Fruit fly (Drosophila melanogaster) whole organism, embryonic: ENCODE data around the gene CG34305.
A peak's percentile ranks its signal among the peaks of the same experiment; 100 is the strongest.

Experiments
- ATbp ChIP-seq: fragments of 200-800 bp; sonication (Bioruptor generic); optimal IDR thresholded peaks from 2 replicates; lab custom pipeline; 2017; ENCODE audit warnings: missing biosample characterization, mild to moderate bottlenecking, missing genetic modification characterization, missing genetic modification reagents
- CG10565 ChIP-seq: fragments of 200-800 bp; sonication (Bioruptor generic); optimal IDR thresholded peaks from 3 replicates; lab custom pipeline; 2016; ENCODE audit warnings: missing biosample characterization, mild to moderate bottlenecking, missing genetic modification characterization
- CG12155 ChIP-seq: fragments of 200-800 bp; sonication (Bioruptor generic); optimal IDR thresholded peaks from 3 replicates; lab custom pipeline; 2016; ENCODE audit warnings: missing biosample characterization, missing genetic modification characterization
- CG13123 ChIP-seq: fragments of 200-800 bp; sonication (Bioruptor generic); optimal IDR thresholded peaks from 2 replicates; lab custom pipeline; 2016; ENCODE audit warnings: missing biosample characterization, missing genetic modification characterization
- CG14667 ChIP-seq: fragments of 200-800 bp; sonication (Bioruptor generic); IDR thresholded peaks from 2 replicates; pipeline ENCODE4 v1.3.6; 2022; ENCODE audit warnings: missing biosample characterization, missing genetic modification characterization
- CG16813 ChIP-seq: fragments of 200-800 bp; sonication (Bioruptor generic); IDR thresholded peaks from 3 replicates; pipeline ENCODE4 v1.3.6; 2022; ENCODE audit warnings: missing biosample characterization, missing genetic modification characterization; ENCODE audit not compliant: partially characterized antibody
- CG16863 ChIP-seq: fragments of 200-800 bp; sonication (Bioruptor generic); optimal IDR thresholded peaks from 3 replicates; lab custom pipeline; 2016; ENCODE audit warnings: missing biosample characterization, missing genetic modification characterization
- CG17359 ChIP-seq: fragments of 200-800 bp; sonication (Bioruptor generic); optimal IDR thresholded peaks from 3 replicates; lab custom pipeline; 2018; ENCODE audit warnings: missing biosample characterization, mild to moderate bottlenecking, missing genetic modification characterization, moderate library complexity
- CG17912 ChIP-seq: fragments of 200-800 bp; sonication (Bioruptor generic); optimal IDR thresholded peaks from 2 replicates; lab custom pipeline; 2018; ENCODE audit warnings: missing biosample characterization, mild to moderate bottlenecking, missing genetic modification characterization
- CG1832 ChIP-seq: fragments of 200-800 bp; sonication (Bioruptor generic); optimal IDR thresholded peaks from 2 replicates; lab custom pipeline; 2017; ENCODE audit warnings: missing biosample characterization, mild to moderate bottlenecking, missing genetic modification characterization, inconsistent platforms
- CG18764 ChIP-seq: fragments of 200-800 bp; sonication (Bioruptor generic); optimal IDR thresholded peaks from 3 replicates; lab custom pipeline; 2016; ENCODE audit warnings: missing biosample characterization, missing genetic modification characterization
- CG32772 ChIP-seq: fragments of 200-800 bp; sonication (Bioruptor generic); IDR thresholded peaks from 2 replicates; pipeline ENCODE4 v1.3.6; 2022; ENCODE audit warnings: missing biosample characterization, missing genetic modification characterization
- CG3281 ChIP-seq: fragments of 200-800 bp; sonication (Bioruptor generic); optimal IDR thresholded peaks from 3 replicates; lab custom pipeline; 2017; ENCODE audit warnings: missing biosample characterization, mild to moderate bottlenecking, missing genetic modification characterization
- CG33213 ChIP-seq: fragments of 200-800 bp; sonication (Bioruptor generic); optimal IDR thresholded peaks from 3 replicates; lab custom pipeline; 2016; ENCODE audit warnings: missing biosample characterization, missing genetic modification characterization
- CG4328 ChIP-seq: fragments of 200-800 bp; sonication (Bioruptor generic); optimal IDR thresholded peaks from 3 replicates; lab custom pipeline; 2017; ENCODE audit warnings: missing biosample characterization, missing genetic modification reagents, missing genetic modification characterization
- CG43689 ChIP-seq: fragments of 200-800 bp; sonication (Bioruptor generic); IDR thresholded peaks from 2 replicates; pipeline ENCODE4 v1.3.6; 2022; ENCODE audit warnings: missing biosample characterization, missing genetic modification characterization
- CG4854 ChIP-seq: fragments of 200-800 bp; sonication (Bioruptor generic); optimal IDR thresholded peaks from 2 replicates; lab custom pipeline; 2016; ENCODE audit warnings: missing biosample characterization, missing genetic modification characterization, inconsistent platforms
- CG6791 ChIP-seq: fragments of 200-800 bp; sonication (Bioruptor generic); IDR thresholded peaks from 3 replicates; pipeline ENCODE4 v1.3.6; 2022; ENCODE audit warnings: missing biosample characterization, missing genetic modification characterization; ENCODE audit not compliant: partially characterized antibody
- CG8765 ChIP-seq: fragments of 200-800 bp; sonication (Bioruptor generic); IDR thresholded peaks from 2 replicates; pipeline ENCODE4 v1.3.6; 2022; ENCODE audit warnings: missing biosample characterization, missing genetic modification characterization
- CG8924 ChIP-seq: fragments of 200-800 bp; optimal IDR thresholded peaks from 3 replicates; lab custom pipeline; 2019; ENCODE audit warnings: missing biosample characterization, mild to moderate bottlenecking, missing genetic modification characterization, moderate library complexity
- CG9609 ChIP-seq: fragments of 200-800 bp; sonication (Bioruptor generic); optimal IDR thresholded peaks from 3 replicates; lab custom pipeline; 2016; ENCODE audit warnings: missing biosample characterization, missing genetic modification characterization
- Camta ChIP-seq: fragments of 200-800 bp; sonication (Bioruptor generic); optimal IDR thresholded peaks from 2 replicates; lab custom pipeline; 2016; ENCODE audit warnings: missing biosample characterization, missing genetic modification characterization
- Chrac-16 ChIP-seq: fragments of 200-800 bp; sonication (Bioruptor generic); optimal IDR thresholded peaks from 3 replicates; lab custom pipeline; 2016; ENCODE audit warnings: missing biosample characterization, missing genetic modification characterization
- Dad ChIP-seq: fragments of 200-800 bp; sonication (Bioruptor generic); optimal IDR thresholded peaks from 3 replicates; lab custom pipeline; 2016; ENCODE audit warnings: missing biosample characterization, missing genetic modification characterization
- Dip2 ChIP-seq: fragments of 200-800 bp; sonication (Bioruptor generic); IDR thresholded peaks from 2 replicates; pipeline ENCODE4 v1.3.6; 2022; ENCODE audit warnings: missing biosample characterization, missing genetic modification characterization
- Dref ChIP-seq: fragments of 200-800 bp; sonication (Bioruptor generic); IDR thresholded peaks from 2 replicates; pipeline ENCODE4 v1.3.6; 2022; ENCODE audit warnings: missing biosample characterization, missing genetic modification characterization
- Gsc ChIP-seq: fragments of 200-800 bp; sonication (Bioruptor generic); IDR thresholded peaks from 2 replicates; pipeline ENCODE4 v1.3.6; 2022; ENCODE audit warnings: missing biosample characterization, missing genetic modification characterization
- Hand ChIP-seq: fragments of 200-800 bp; sonication (Bioruptor generic); optimal IDR thresholded peaks from 2 replicates; lab custom pipeline; 2017; ENCODE audit warnings: mild to moderate bottlenecking, missing biosample characterization, missing genetic modification reagents, missing genetic modification characterization
- Mrtf ChIP-seq: fragments of 200-800 bp; sonication (Bioruptor generic); IDR thresholded peaks from 3 replicates; pipeline ENCODE4 v1.3.6; 2022; ENCODE audit warnings: missing biosample characterization, missing genetic modification characterization
- Nf-YA ChIP-seq: fragments of 200-800 bp; sonication (Bioruptor generic); IDR thresholded peaks from 2 replicates; pipeline ENCODE4 v1.3.6; 2022; ENCODE audit warnings: missing biosample characterization, missing genetic modification characterization
- Oli ChIP-seq: fragments of 200-800 bp; sonication (Bioruptor generic); optimal IDR thresholded peaks from 2 replicates; lab custom pipeline; 2018; ENCODE audit warnings: missing biosample characterization, mild to moderate bottlenecking, missing genetic modification characterization, moderate library complexity
- Rfx ChIP-seq: fragments of 200-800 bp; sonication (Bioruptor generic); IDR thresholded peaks from 2 replicates; pipeline ENCODE4 v1.3.6; 2022; ENCODE audit warnings: missing biosample characterization, missing genetic modification characterization
- abd-A ChIP-seq: fragments of 200-800 bp; sonication (Bioruptor generic); optimal IDR thresholded peaks from 3 replicates; lab custom pipeline; 2019; ENCODE audit warnings: missing biosample characterization, mild to moderate bottlenecking, missing genetic modification characterization, moderate library complexity
- amos ChIP-seq: fragments of 200-800 bp; sonication (Bioruptor generic); IDR thresholded peaks from 2 replicates; pipeline ENCODE4 v1.3.6; 2022; ENCODE audit warnings: missing biosample characterization, missing genetic modification characterization; ENCODE audit not compliant: partially characterized antibody
- ara ChIP-seq: fragments of 200-800 bp; sonication (Bioruptor generic); IDR thresholded peaks from 2 replicates; pipeline ENCODE4 v1.3.6; 2022; ENCODE audit warnings: missing biosample characterization, missing genetic modification characterization
- ato ChIP-seq: fragments of 200-800 bp; sonication (Bioruptor generic); IDR thresholded peaks from 2 replicates; pipeline ENCODE4 v1.3.6; 2022; ENCODE audit warnings: missing biosample characterization, missing genetic modification characterization; ENCODE audit not compliant: partially characterized antibody
- br ChIP-seq: fragments of >200 bp; optimal IDR thresholded peaks from 2 replicates; lab custom pipeline; 2017
- dmrt11E ChIP-seq: fragments of 200-800 bp; sonication (Bioruptor generic); optimal IDR thresholded peaks from 3 replicates; lab custom pipeline; 2018; ENCODE audit warnings: missing biosample characterization, mild to moderate bottlenecking, missing genetic modification characterization, moderate library complexity
- exex ChIP-seq: fragments of 200-800 bp; sonication (Bioruptor generic); optimal IDR thresholded peaks from 4 replicates; lab custom pipeline; 2018; ENCODE audit warnings: missing biosample characterization, mild to moderate bottlenecking, missing genetic modification characterization, moderate library complexity
- grn ChIP-seq: fragments of 200-800 bp; sonication (Bioruptor generic); optimal IDR thresholded peaks from 3 replicates; lab custom pipeline; 2017; ENCODE audit warnings: missing biosample characterization, missing genetic modification characterization
- gt ChIP-seq: fragments of 200-800 bp; sonication (Bioruptor generic); IDR thresholded peaks from 2 replicates; pipeline ENCODE4 v1.3.6; 2022; ENCODE audit warnings: missing biosample characterization, missing genetic modification characterization
- inv ChIP-seq: fragments of 200-800 bp; sonication (Bioruptor generic); IDR thresholded peaks from 2 replicates; pipeline ENCODE4 v1.3.6; 2022; ENCODE audit warnings: missing biosample characterization, missing genetic modification characterization; ENCODE audit not compliant: partially characterized antibody
- knrl ChIP-seq: fragments of 200-800 bp; sonication (Bioruptor generic); IDR thresholded peaks from 3 replicates; pipeline ENCODE4 v1.3.6; 2022; ENCODE audit warnings: missing biosample characterization, missing genetic modification characterization; ENCODE audit not compliant: partially characterized antibody
- pnt ChIP-seq: fragments of 200-800 bp; sonication (Bioruptor generic); optimal IDR thresholded peaks from 3 replicates; lab custom pipeline; 2016; ENCODE audit warnings: missing biosample characterization, missing genetic modification characterization
- pzg ChIP-seq: fragments of 200-800 bp; sonication (Bioruptor generic); optimal IDR thresholded peaks from 3 replicates; lab custom pipeline; 2018; ENCODE audit warnings: missing biosample characterization, mild to moderate bottlenecking, missing genetic modification characterization, moderate library complexity
- run ChIP-seq: fragments of 200-800 bp; sonication (Bioruptor generic); optimal IDR thresholded peaks from 3 replicates; lab custom pipeline; 2018; ENCODE audit warnings: missing biosample characterization, mild to moderate bottlenecking, missing genetic modification characterization
- sd ChIP-seq: fragments of 200-800 bp; sonication (Bioruptor generic); optimal IDR thresholded peaks from 3 replicates; lab custom pipeline; 2018; ENCODE audit warnings: missing biosample characterization, mild to moderate bottlenecking, missing genetic modification characterization, moderate library complexity
- seq ChIP-seq: fragments of 200-800 bp; sonication (Bioruptor generic); IDR thresholded peaks from 2 replicates; pipeline ENCODE4 v1.3.6; 2022; ENCODE audit warnings: missing biosample characterization, missing genetic modification characterization
- tap ChIP-seq: fragments of 200-800 bp; optimal IDR thresholded peaks from 3 replicates; lab custom pipeline; 2019; ENCODE audit warnings: missing biosample characterization, mild to moderate bottlenecking, missing genetic modification characterization, moderate library complexity
- zen2 ChIP-seq: fragments of 200-800 bp; sonication (Bioruptor generic); IDR thresholded peaks from 3 replicates; pipeline ENCODE4 v1.3.6; 2022; ENCODE audit warnings: missing biosample characterization, missing genetic modification characterization; ENCODE audit not compliant: partially characterized antibody
- zfh1 ChIP-seq: fragments of 200-800 bp; sonication (Bioruptor generic); IDR thresholded peaks from 3 replicates; pipeline ENCODE4 v1.3.6; 2022; ENCODE audit warnings: missing biosample characterization, missing genetic modification characterization

The CG34305 gene

DNA sequence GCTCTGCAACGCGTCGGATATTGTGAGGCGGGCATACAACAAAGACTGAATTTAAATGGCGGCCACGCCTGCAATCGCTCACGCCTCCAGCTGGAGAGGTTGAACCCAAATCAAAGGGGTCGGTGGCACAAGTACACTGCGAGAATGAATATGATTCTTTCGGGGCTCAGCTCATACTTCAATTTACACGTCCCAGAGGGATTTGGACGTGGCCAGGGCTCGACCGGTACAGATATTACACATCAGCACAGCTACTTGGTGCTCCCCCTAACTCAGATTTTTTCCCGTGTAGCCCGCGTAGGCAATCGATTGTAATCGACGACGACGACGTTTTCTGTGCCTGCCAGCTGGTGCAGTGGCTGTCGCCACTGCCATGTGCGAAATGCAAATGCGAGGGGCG is 28.9 kb downstream of the CG34305 start (continued):
- no peak for TF ChIP-seq amos (GFP tag; lab: Robert Waterston, UW)
- TF ChIP-seq grn (GFP tag; lab: Kevin White, UChicago), result peak; percentile 57
- TF ChIP-seq ATbp (GFP tag; lab: Kevin White, UChicago), result peak; percentile 87
- TF ChIP-seq run (tag; lab: Kevin White, UChicago), result peak; percentile 50
- TF ChIP-seq tap, result peak; percentile 75
- TF ChIP-seq knrl, result no peak
- peak; percentile 16; the same call in 1 of the 2 replicates for TF ChIP-seq CG8765 (GFP tag; lab: Robert Waterston, UW)
- TF ChIP-seq zen2, result no peak
- TF ChIP-seq Chrac-16 (GFP tag; lab: Kevin White, UChicago), result peak; percentile 59
- peak; percentile 87 for TF ChIP-seq CG17359 (tag; lab: Kevin White, UChicago)
- TF ChIP-seq abd-A (tag; lab: Kevin White, UChicago), result no peak
- TF ChIP-seq CG12155, result peak; percentile 48
- TF ChIP-seq CG10565 (GFP tag; lab: Kevin White, UChicago), result no peak
- peak; percentile 74 for TF ChIP-seq CG16863 (GFP tag; lab: Kevin White, UChicago)
- TF ChIP-seq dmrt11E, result peak; percentile 31
- TF ChIP-seq sd, result no peak
- TF ChIP-seq CG43689 (GFP tag; lab: Robert Waterston, UW), result peak; percentile 70
- TF ChIP-seq CG9609 (GFP tag; lab: Kevin White, UChicago), result peak; percentile 70
- peak; percentile 79 for TF ChIP-seq Oli (tag; lab: Kevin White, UChicago)
- peak; percentile 87 for TF ChIP-seq Nf-YA (GFP tag; lab: Robert Waterston, UW)
- TF ChIP-seq CG6791 (GFP tag; lab: Robert Waterston, UW), result no peak
- peak; percentile 91 for TF ChIP-seq Mrtf
- TF ChIP-seq CG16813, result no peak
- TF ChIP-seq Gsc (GFP tag; lab: Robert Waterston, UW), result peak; percentile 79
- TF ChIP-seq exex (tag; lab: Kevin White, UChicago), result no peak
- peak; percentile 64 for TF ChIP-seq CG8924 (tag; lab: Kevin White, UChicago)
- TF ChIP-seq zfh1, result peak; percentile 93
- peak; percentile 92 for TF ChIP-seq CG32772 (GFP tag; lab: Robert Waterston, UW)
- TF ChIP-seq inv (GFP tag; lab: Robert Waterston, UW), result no peak
- no peak for TF ChIP-seq br (lab: Kevin White, UChicago)
- peak; percentile 88 for TF ChIP-seq Rfx (GFP tag; lab: Robert Waterston, UW)
- TF ChIP-seq CG4854, result peak; percentile 8
- no peak for TF ChIP-seq CG17912 (GFP tag; lab: Kevin White, UChicago)
- peak; percentile 77 for TF ChIP-seq seq (GFP tag; lab: Robert Waterston, UW)
- peak; percentile 72 for TF ChIP-seq Dad (GFP tag; lab: Kevin White, UChicago)
- peak; percentile 39; the same call in 1 of the 2 replicates for TF ChIP-seq Dip2
- peak; percentile 75; the same call in 1 of the 2 replicates for TF ChIP-seq gt
- TF ChIP-seq Dref (GFP tag; lab: Robert Waterston, UW), result no peak
- peak; percentile 60 for TF ChIP-seq Camta (GFP tag; lab: Kevin White, UChicago)
- no peak for TF ChIP-seq pzg
- TF ChIP-seq Hand, result no peak
- TF ChIP-seq ato, result no peak
- TF ChIP-seq CG4328 (GFP tag; lab: Kevin White, UChicago), result no peak
- peak; percentile 84 for TF ChIP-seq ara (GFP tag; lab: Robert Waterston, UW)
- peak; percentile 89 for TF ChIP-seq CG14667 (GFP tag; lab: Robert Waterston, UW)
- peak; percentile 60 for TF ChIP-seq CG18764 (GFP tag; lab: Kevin White, UChicago)
- peak; percentile 73 for TF ChIP-seq CG33213 (GFP tag; lab: Kevin White, UChicago)
- no peak for TF ChIP-seq CG1832 (GFP tag; lab: Kevin White, UChicago)
- TF ChIP-seq CG13123 (GFP tag; lab: Kevin White, UChicago), result peak; percentile 26
- TF ChIP-seq CG3281, result peak; percentile 55
- TF ChIP-seq pnt (GFP tag; lab: Kevin White, UChicago), result peak; percentile 83
